Worm (Caenorhabditis elegans) whole organism, L4 larva: ENCODE measurements around the gene H38K22.7.

Experiments used
- D1046.2 ChIP-seq: fragments of 200-800 bp; sonication (Bioruptor generic); IDR thresholded peaks from 2 replicates; pipeline ENCODE4 v1.3.6; 2022; ENCODE audit warnings: missing genetic modification characterization, missing compliant biosample characterization
- F10B5.3 ChIP-seq: sonication (generic microtip); optimal IDR thresholded peaks from 2 replicates; lab custom pipeline; 2016; ENCODE audit warnings: mild to moderate bottlenecking, missing genetic modification characterization, missing compliant biosample characterization
- F26F4.8 ChIP-seq: fragments of 200-800 bp; sonication (Bioruptor generic); conservative IDR thresholded peaks from 2 replicates; pipeline ENCODE4 v1.3.6; 2022; ENCODE audit warnings: missing genetic modification characterization, missing compliant biosample characterization
- F49E8.2 ChIP-seq: sonication (generic microtip); optimal IDR thresholded peaks from 2 replicates; lab custom pipeline; 2016; ENCODE audit warnings: missing compliant biosample characterization, mild to moderate bottlenecking, missing genetic modification characterization, borderline replicate concordance
- T20F7.1 ChIP-seq: fragments of 200-800 bp; sonication (Bioruptor generic); optimal IDR thresholded peaks from 2 replicates; lab custom pipeline; 2018; ENCODE audit warnings: mild to moderate bottlenecking, missing genetic modification characterization, missing compliant biosample characterization
- T26A8.4 ChIP-seq: fragments of 200-800 bp; sonication (Bioruptor generic); IDR thresholded peaks from 2 replicates; pipeline ENCODE4 v1.3.6; 2022; ENCODE audit warnings: missing genetic modification characterization, missing compliant biosample characterization
- Y105C5A.15 ChIP-seq: fragments of 200-800 bp; sonication (Bioruptor generic); IDR thresholded peaks from 2 replicates; pipeline ENCODE4 v1.3.6; 2022; ENCODE audit warnings: missing genetic modification characterization, missing compliant biosample characterization
- ZK337.2 ChIP-seq: fragments of 200-800 bp; sonication (Bioruptor generic); IDR thresholded peaks from 2 replicates; pipeline ENCODE4 v1.3.6; 2022; ENCODE audit warnings: missing genetic modification reagents, missing genetic modification characterization, missing compliant biosample characterization
- aly-2 ChIP-seq: sonication (generic microtip); optimal IDR thresholded peaks from 2 replicates; lab custom pipeline; 2018; ENCODE audit warnings: missing biosample characterization, missing genetic modification characterization
- ama-1 ChIP-seq: fragments of 150-350 bp; optimal IDR thresholded peaks from 2 replicates; lab custom pipeline; 2014; ENCODE audit warnings: inconsistent platforms, mixed read lengths
- ceh-20 ChIP-seq: fragments of 200-800 bp; sonication (Bioruptor generic); IDR thresholded peaks from 2 replicates; pipeline ENCODE4 v1.3.6; 2022; ENCODE audit warnings: missing genetic modification reagents, missing genetic modification characterization, missing compliant biosample characterization
- ceh-28 ChIP-seq: fragments of 150-350 bp; optimal IDR thresholded peaks from 2 replicates; lab custom pipeline; 2014; ENCODE audit warnings: missing biosample characterization, missing genetic modification reagents, missing genetic modification characterization
- ceh-32 ChIP-seq: sonication (generic microtip); optimal IDR thresholded peaks from 2 replicates; lab custom pipeline; 2016; ENCODE audit warnings: mild to moderate bottlenecking, missing genetic modification characterization, missing compliant biosample characterization; ENCODE audit not compliant: poor library complexity
- ceh-44 ChIP-seq: fragments of 200-800 bp; sonication (Bioruptor generic); IDR thresholded peaks from 2 replicates; pipeline ENCODE4 v1.3.6; 2022; ENCODE audit warnings: missing genetic modification reagents, missing genetic modification characterization, missing compliant biosample characterization
- ceh-62 ChIP-seq: sonication (generic microtip); optimal IDR thresholded peaks from 2 replicates; lab custom pipeline; 2017; ENCODE audit warnings: missing biosample characterization, missing genetic modification characterization
- ceh-82 ChIP-seq: sonication (generic microtip); optimal IDR thresholded peaks from 2 replicates; lab custom pipeline; 2017; ENCODE audit warnings: missing biosample characterization, missing genetic modification characterization
- daf-16 ChIP-seq, 3 experiments: sonication (generic microtip); optimal IDR thresholded peaks; 2 replicates each; lab custom pipeline; 2016 to 2017; ENCODE audit warnings: missing genetic modification characterization in 3 of 3, missing genetic modification reagents in 3 of 3, mild to moderate bottlenecking in 2 of 3, missing compliant biosample characterization in 2 of 3, missing biosample characterization in 1 of 3, moderate library complexity in 1 of 3
- daf-19 ChIP-seq: fragments of 200-800 bp; sonication (Bioruptor generic); conservative IDR thresholded peaks from 2 replicates; pipeline ENCODE4 v1.3.6; 2022; ENCODE audit warnings: missing genetic modification characterization, missing compliant biosample characterization
- daf-8 ChIP-seq: fragments of 200-800 bp; sonication (Bioruptor generic); IDR thresholded peaks from 2 replicates; pipeline ENCODE4 v1.3.6; 2022; ENCODE audit warnings: missing genetic modification characterization, missing compliant biosample characterization
- dmd-8 ChIP-seq: fragments of 200-800 bp; sonication (Bioruptor generic); IDR thresholded peaks from 2 replicates; pipeline ENCODE4 v1.3.6; 2022; ENCODE audit warnings: missing genetic modification characterization, missing compliant biosample characterization
- dve-1 ChIP-seq: sonication (generic microtip); optimal IDR thresholded peaks from 2 replicates; lab custom pipeline; 2017; ENCODE audit warnings: antibody characterized with exemption, mild to moderate bottlenecking, missing genetic modification characterization, missing compliant biosample characterization; ENCODE audit not compliant: insufficient read depth
- egl-27 ChIP-seq: sonication (generic microtip); optimal IDR thresholded peaks from 3 replicates; lab custom pipeline; 2017; ENCODE audit warnings: missing biosample characterization, missing genetic modification reagents, missing genetic modification characterization
- fkh-10 ChIP-seq: fragments of 150-350 bp; optimal IDR thresholded peaks from 2 replicates; lab custom pipeline; 2014; ENCODE audit warnings: missing biosample characterization, missing genetic modification reagents, missing genetic modification characterization
- gei-8 ChIP-seq: fragments of 200-800 bp; sonication (Bioruptor generic); optimal IDR thresholded peaks from 2 replicates; lab custom pipeline; 2018; ENCODE audit warnings: mild to moderate bottlenecking, missing genetic modification characterization, missing compliant biosample characterization
- hmg-1.1 ChIP-seq: fragments of 200-800 bp; sonication (Bioruptor generic); IDR thresholded peaks from 2 replicates; pipeline ENCODE4 v1.3.6; 2022; ENCODE audit warnings: missing genetic modification reagents, missing genetic modification characterization, missing compliant biosample characterization
- lin-1 ChIP-seq: fragments of 200-800 bp; sonication (Bioruptor generic); IDR thresholded peaks from 2 replicates; pipeline ENCODE4 v1.3.6; 2022; ENCODE audit warnings: missing genetic modification reagents, missing genetic modification characterization, missing compliant biosample characterization
- lir-3 ChIP-seq: sonication (generic microtip); optimal IDR thresholded peaks from 2 replicates; lab custom pipeline; 2016; ENCODE audit warnings: mild to moderate bottlenecking, missing genetic modification characterization, missing compliant biosample characterization
- madf-9 ChIP-seq: fragments of 200-800 bp; sonication (Bioruptor generic); conservative IDR thresholded peaks from 2 replicates; pipeline ENCODE4 v1.3.6; 2022; ENCODE audit warnings: missing genetic modification reagents, missing genetic modification characterization, missing compliant biosample characterization
- mdt-29 ChIP-seq: fragments of 200-800 bp; sonication (Bioruptor generic); IDR thresholded peaks from 2 replicates; pipeline ENCODE4 v1.3.6; 2022; ENCODE audit warnings: missing genetic modification reagents, missing genetic modification characterization, missing compliant biosample characterization
- mxl-2 ChIP-seq: fragments of 200-800 bp; sonication (Bioruptor generic); conservative IDR thresholded peaks from 2 replicates; pipeline ENCODE4 v1.3.6; 2022; ENCODE audit warnings: missing genetic modification reagents, missing genetic modification characterization, missing compliant biosample characterization
- nhr-10 ChIP-seq: fragments of 150-350 bp; optimal IDR thresholded peaks from 2 replicates; lab custom pipeline; 2014; ENCODE audit warnings: missing biosample characterization, missing genetic modification characterization
- nhr-28 ChIP-seq: fragments of 150-350 bp; optimal IDR thresholded peaks from 2 replicates; lab custom pipeline; 2014; ENCODE audit warnings: missing biosample characterization, missing genetic modification characterization
- nhr-48 ChIP-seq: sonication (generic microtip); optimal IDR thresholded peaks from 2 replicates; lab custom pipeline; 2016; ENCODE audit warnings: mild to moderate bottlenecking, missing genetic modification characterization, missing compliant biosample characterization
- nhr-77 ChIP-seq: fragments of 150-350 bp; optimal IDR thresholded peaks from 2 replicates; lab custom pipeline; 2014; ENCODE audit warnings: missing biosample characterization, missing genetic modification characterization
- pha-4 ChIP-seq, 2 experiments: fragments of 150-350 bp in 1 of 2; fragments of 200-800 bp in 1 of 2; sonication (Bioruptor generic) in 1 of 2; IDR thresholded peaks in 1 of 2; optimal IDR thresholded peaks in 1 of 2; 2 replicates each; pipeline versions ENCODE4 v1.3.6 to Lab custom; 2014 to 2022; ENCODE audit warnings: missing genetic modification characterization in 2 of 2, missing genetic modification reagents in 2 of 2, missing biosample characterization in 1 of 2, missing compliant biosample characterization in 1 of 2
- pqm-1 ChIP-seq: sonication (generic microtip); optimal IDR thresholded peaks from 2 replicates; lab custom pipeline; 2017; ENCODE audit warnings: missing biosample characterization, missing genetic modification characterization
- sdz-12 ChIP-seq: fragments of 200-800 bp; sonication (Bioruptor generic); optimal IDR thresholded peaks from 2 replicates; lab custom pipeline; 2018; ENCODE audit warnings: mild to moderate bottlenecking, missing genetic modification characterization, missing compliant biosample characterization
- spr-1 ChIP-seq: sonication (generic microtip); optimal IDR thresholded peaks from 2 replicates; lab custom pipeline; 2016; ENCODE audit warnings: mild to moderate bottlenecking, missing genetic modification characterization, missing compliant biosample characterization
- zag-1 ChIP-seq: fragments of 150-350 bp; optimal IDR thresholded peaks from 2 replicates; lab custom pipeline; 2014; ENCODE audit warnings: missing biosample characterization, missing genetic modification characterization
- ztf-7 ChIP-seq: fragments of 150-350 bp; optimal IDR thresholded peaks from 2 replicates; lab custom pipeline; 2014; ENCODE audit warnings: missing biosample characterization, missing genetic modification characterization

H38K22.7 gene

DNA sequence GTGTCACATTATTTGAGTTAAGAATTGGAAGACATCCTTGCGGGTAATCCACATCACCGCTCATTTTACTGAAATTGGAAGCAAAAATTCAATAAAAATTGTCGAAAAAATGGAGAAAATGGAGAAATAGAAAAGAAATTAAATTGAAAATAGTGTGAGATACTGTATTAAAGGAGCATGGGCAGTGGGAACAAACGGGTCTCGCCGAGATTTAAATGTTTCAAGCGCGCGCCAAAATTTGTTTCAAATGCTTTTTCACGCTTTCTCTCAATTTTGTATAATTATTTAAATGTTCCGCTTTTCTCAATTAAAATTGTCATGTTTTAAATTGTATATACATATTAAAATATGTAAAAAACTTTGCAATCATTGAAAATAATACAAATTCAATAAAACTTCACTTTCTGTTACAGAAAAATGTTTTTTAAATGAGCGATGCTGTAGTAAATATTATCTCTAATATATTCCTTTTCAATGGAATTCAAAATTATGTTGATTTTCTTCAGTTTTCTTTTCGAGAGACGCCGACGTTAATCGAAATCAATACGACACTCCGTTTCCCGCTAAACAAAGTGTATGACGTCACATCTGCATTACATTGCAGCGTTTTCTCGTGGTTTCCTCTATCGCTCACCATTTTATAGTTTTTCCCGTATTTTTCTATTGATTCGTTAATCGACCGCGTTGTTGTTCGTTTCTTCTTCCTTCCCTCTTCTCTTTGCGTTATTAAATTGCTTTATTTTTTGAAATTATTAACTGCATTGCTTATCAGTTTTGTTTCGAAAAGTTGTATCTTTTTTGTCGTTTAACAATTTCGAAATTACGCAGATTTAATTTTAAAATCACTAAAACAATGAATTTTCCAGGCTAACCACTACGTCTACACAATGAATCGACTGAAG lies 8.2 kb upstream of the H38K22.7 start, which contains the start of the genes evl-14 and dcn-1 (continued):
- TF ChIP-seq mdt-29 (GFP tag; lab: Robert Waterston, UW), result no peak
- no peak for TF ChIP-seq nhr-10
- TF ChIP-seq ceh-32, result no peak
- TF ChIP-seq ama-1 (lab: Kevin White, UChicago), result no peak
- TF ChIP-seq fkh-10 (GFP tag; lab: Kevin White, UChicago), result peak; percentile 3
- TF ChIP-seq spr-1 (tag; lab: Kevin White, UChicago), result no peak
- no peak for TF ChIP-seq dmd-8 (GFP tag; lab: Robert Waterston, UW)
- no peak for TF ChIP-seq aly-2 (tag; lab: Kevin White, UChicago)
- no peak for TF ChIP-seq egl-27 (tag; lab: Kevin White, UChicago)
- no peak for TF ChIP-seq ZK337.2 (GFP tag; lab: Robert Waterston, UW)
- no peak for TF ChIP-seq daf-16 (GFP tag; optimal IDR thresholded peaks at IDR 0.05; lab: Kevin White, UChicago)
- peak; percentile 71 for TF ChIP-seq daf-16 (tag; optimal IDR thresholded peaks at IDR 0.05; lab: Kevin White, UChicago)
- TF ChIP-seq nhr-48, result no peak
- no peak for TF ChIP-seq Y105C5A.15
- TF ChIP-seq sdz-12, result no peak
- no peak for TF ChIP-seq madf-9 (GFP tag; lab: Robert Waterston, UW)
- TF ChIP-seq ceh-28 (tag; lab: Kevin White, UChicago), result peak; percentile 3
- no peak for TF ChIP-seq ceh-20 (GFP tag; lab: Robert Waterston, UW)
- TF ChIP-seq nhr-77 (tag; lab: Kevin White, UChicago), result peak; percentile 44
- TF ChIP-seq ceh-44 (GFP tag; lab: Robert Waterston, UW), result no peak
- no peak for TF ChIP-seq hmg-1.1
- TF ChIP-seq dve-1 (tag; lab: Kevin White, UChicago), result peak; percentile 92
- TF ChIP-seq gei-8 (GFP tag; lab: Kevin White, UChicago), result no peak
- no peak for TF ChIP-seq ztf-7
- TF ChIP-seq T20F7.1 (GFP tag; lab: Kevin White, UChicago), result peak; percentile 98
- TF ChIP-seq lir-3 (tag; lab: Kevin White, UChicago), result no peak
- TF ChIP-seq ceh-62 (tag; lab: Kevin White, UChicago), result no peak
- TF ChIP-seq daf-19 (GFP tag; lab: Robert Waterston, UW), result no peak
- TF ChIP-seq F26F4.8 (GFP tag; lab: Robert Waterston, UW), result no peak
- TF ChIP-seq mxl-2 (GFP tag; lab: Robert Waterston, UW), result no peak
- TF ChIP-seq F49E8.2 (tag; lab: Kevin White, UChicago), result no peak
- no peak for TF ChIP-seq ceh-82 (tag; lab: Kevin White, UChicago)
- no peak for TF ChIP-seq daf-8 (GFP tag; lab: Robert Waterston, UW)
- TF ChIP-seq T26A8.4 (GFP tag; lab: Robert Waterston, UW), result no peak

ce11 chrIII:4314502-4314901 lies 7.0 kb upstream of the H38K22.7 start:
- TF ChIP-seq zag-1 (tag; lab: Kevin White, UChicago), result no peak
- no peak for TF ChIP-seq F10B5.3 (tag; lab: Kevin White, UChicago)
- TF ChIP-seq daf-16 (GFP tag; optimal IDR thresholded peaks at IDR 0.05; lab: Kevin White, UChicago), result no peak
- TF ChIP-seq daf-16 (tag; optimal IDR thresholded peaks at IDR 0.05; lab: Kevin White, UChicago), result peak; percentile 36
- peak; percentile 22 for TF ChIP-seq nhr-28
- no peak for TF ChIP-seq lin-1 (GFP tag; lab: Robert Waterston, UW)
- no peak for TF ChIP-seq pha-4 (GFP tag; IDR thresholded peaks at IDR 0.05; lab: Robert Waterston, UW)
- no peak for TF ChIP-seq pha-4 (tag; optimal IDR thresholded peaks at IDR 0.05; lab: Kevin White, UChicago)
- peak; percentile 41 for TF ChIP-seq ceh-28 (tag; lab: Kevin White, UChicago)
- TF ChIP-seq dve-1 (tag; lab: Kevin White, UChicago), result peak; percentile 22
- no peak for TF ChIP-seq D1046.2 (GFP tag; lab: Robert Waterston, UW)
- no peak for TF ChIP-seq hmg-1.1
- TF ChIP-seq T20F7.1 (GFP tag; lab: Kevin White, UChicago), result peak; percentile 2
- peak; percentile 80 for TF ChIP-seq pqm-1 (tag; lab: Kevin White, UChicago)
- TF ChIP-seq, all 104 proteins: peak for 6
